Worm (Caenorhabditis elegans) whole organism, early embryonic: ENCODE results near the gene Y50D4B.2.

Experiments
- ama-1 ChIP-seq: fragments of 150-350 bp; optimal IDR thresholded peaks from 2 replicates; lab custom pipeline; 2014
- ceh-36 ChIP-seq: sonication (generic microtip); optimal IDR thresholded peaks from 2 replicates; lab custom pipeline; 2016; ENCODE audit warnings: missing genetic modification characterization, inconsistent platforms, missing compliant biosample characterization
- ets-7 ChIP-seq: sonication (generic microtip); optimal IDR thresholded peaks from 2 replicates; lab custom pipeline; 2016; ENCODE audit warnings: missing genotype, missing genetic modification characterization, missing compliant biosample characterization
- hmbx-1 ChIP-seq: sonication (generic microtip); optimal IDR thresholded peaks from 2 replicates; lab custom pipeline; 2016; ENCODE audit warnings: mild to moderate bottlenecking, missing genetic modification characterization, missing compliant biosample characterization
- hnd-1 ChIP-seq: sonication (generic microtip); optimal IDR thresholded peaks from 2 replicates; lab custom pipeline; 2016; ENCODE audit warnings: missing genetic modification characterization, missing compliant biosample characterization

DNA sequence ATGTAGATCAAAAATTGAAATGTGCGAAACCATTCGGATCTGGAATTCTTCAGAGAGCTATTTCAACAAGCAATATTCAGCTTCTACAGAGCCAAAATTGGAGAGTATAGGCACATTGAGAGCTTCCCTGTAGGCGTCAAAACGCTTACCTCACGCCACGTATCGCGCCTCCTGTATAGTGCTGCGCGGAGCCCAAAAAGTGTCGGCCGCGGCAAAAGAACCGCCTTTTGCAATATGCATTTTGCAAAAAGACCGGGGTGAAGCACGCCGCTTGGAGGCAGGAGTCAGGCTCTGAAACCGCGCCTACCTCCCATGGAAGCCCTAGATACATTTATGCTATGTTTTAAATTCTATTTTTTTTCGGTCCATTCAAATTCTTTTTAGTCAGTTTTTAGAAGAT lies 48.7 kb upstream of the Y50D4B.2 start:
- TF ChIP-seq ceh-36 (tag; lab: Kevin White, UChicago) (no peak), hmbx-1 (tag; lab: Kevin White, UChicago) (no peak), ets-7 (tag; lab: Kevin White, UChicago) (no peak), ama-1 (no peak), hnd-1 (tag; lab: Kevin White, UChicago) (no peak)
